Fruit fly (Drosophila melanogaster) whole organism, adult: ENCODE measurements around the gene CG16989.
A peak's percentile ranks its signal among the peaks of the same experiment; 100 is the strongest.

Experiments
- CG33017 ChIP-seq: fragments of 200-800 bp; sonication (Bioruptor generic); optimal IDR thresholded peaks from 2 replicates; lab custom pipeline; 2018; ENCODE audit warnings: missing biosample characterization, mild to moderate bottlenecking, missing genetic modification characterization, moderate library complexity
- Hr96 ChIP-seq: fragments of 200-800 bp; sonication (Bioruptor generic); optimal IDR thresholded peaks from 2 replicates; lab custom pipeline; 2016; ENCODE audit warnings: missing biosample characterization, missing genetic modification characterization
- kay ChIP-seq: fragments of 200-800 bp; sonication (Bioruptor generic); peaks from one replicate; lab custom pipeline; 2016; ENCODE audit warnings: missing biosample characterization, missing genetic modification characterization, borderline replicate concordance
- pad ChIP-seq: fragments of 200-800 bp; sonication (Bioruptor generic); optimal IDR thresholded peaks from 3 replicates; lab custom pipeline; 2017; ENCODE audit warnings: missing biosample characterization, missing genetic modification characterization, mild to moderate bottlenecking, moderate library complexity, missing genetic modification reagents

DNA sequence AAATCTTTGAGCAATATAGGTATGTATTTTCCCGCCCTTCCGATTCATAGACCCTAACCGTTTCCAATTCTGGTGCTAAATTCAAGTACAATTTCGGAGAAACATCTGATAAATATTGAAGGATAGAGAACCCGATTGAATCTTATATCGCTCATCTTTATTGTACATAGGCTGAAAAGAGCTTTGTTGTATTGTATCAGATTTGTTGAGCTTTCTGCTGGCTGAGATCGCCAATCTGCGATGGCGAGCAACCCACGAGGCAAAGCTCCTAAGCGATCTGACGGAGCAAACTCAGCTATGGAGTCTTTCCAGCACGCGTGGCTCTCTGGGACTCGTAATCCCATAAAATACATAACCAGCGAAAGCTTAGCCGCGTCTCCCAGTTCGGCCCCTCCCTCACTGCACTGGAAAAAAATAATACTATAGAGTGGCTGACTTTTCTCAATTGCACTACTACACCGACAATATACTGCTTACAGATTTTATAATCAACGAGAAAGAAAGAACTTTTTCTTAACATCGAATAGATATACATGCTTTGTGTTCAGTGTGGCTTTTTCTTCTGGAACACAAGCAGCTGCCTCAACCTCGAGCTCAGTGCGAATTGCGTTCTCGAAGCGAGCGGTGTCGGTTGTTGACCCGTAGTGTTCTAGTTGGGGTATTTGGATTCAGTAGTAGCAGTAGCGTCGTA lies 37.2 kb upstream of the CG16989 start:
- TF ChIP-seq kay (GFP tag; lab: Kevin White, UChicago) (no peak), CG33017 (peak; percentile 85), Hr96 (GFP tag; lab: Kevin White, UChicago) (peak; percentile 82), pad (GFP tag; lab: Kevin White, UChicago) (peak; percentile 79)
